Fruit fly (Drosophila melanogaster): ENCODE measurements around the gene CG15170.

Gene CG15170

dm6 chr2L:19014032-19014880, 24.2 kb upstream of the CG15170 start (continued):
- TF ChIP-seq fkh (GFP tag; optimal IDR thresholded peaks at IDR 0.05): peak; percentile 23
- no peak for TF ChIP-seq Sox15 (GFP tag; optimal IDR thresholded peaks at IDR 0.05)
- TF ChIP-seq Lpt (GFP tag; optimal IDR thresholded peaks at IDR 0.05): no peak
- TF ChIP-seq CG31627 (GFP tag; optimal IDR thresholded peaks at IDR 0.05): no peak
- peak; percentile 19 for TF ChIP-seq pdm3 (GFP tag; optimal IDR thresholded peaks at IDR 0.05)
- no peak for TF ChIP-seq Sox14 (GFP tag; optimal IDR thresholded peaks at IDR 0.05)
- peak; percentile 23 for TF ChIP-seq fd59A (GFP tag; optimal IDR thresholded peaks at IDR 0.05)
- TF ChIP-seq CG3919 (GFP tag; optimal IDR thresholded peaks at IDR 0.05): peak; percentile 30
- peak; percentile 27 for TF ChIP-seq Sox102F (GFP tag; optimal IDR thresholded peaks at IDR 0.05)
- TF ChIP-seq CG6854 (GFP tag; optimal IDR thresholded peaks at IDR 0.05): no peak
- TF ChIP-seq vri (GFP tag; optimal IDR thresholded peaks at IDR 0.05): no peak
- TF ChIP-seq Eip75B (GFP tag; optimal IDR thresholded peaks at IDR 0.05): peak; percentile 14
- no peak for TF ChIP-seq Ets21C (GFP tag; optimal IDR thresholded peaks at IDR 0.05)
- peak; percentile 38 for TF ChIP-seq achi (GFP tag; optimal IDR thresholded peaks at IDR 0.05)
- peak; percentile 55 to 66 for TF ChIP-seq ss (GFP tag; optimal IDR thresholded peaks at IDR 0.05)
- peak in 1 of 2 experiments; percentile 35 for TF ChIP-seq salr (GFP tag; optimal IDR thresholded peaks at IDR 0.05)
- TF ChIP-seq net (GFP tag; optimal IDR thresholded peaks at IDR 0.05): no peak
- TF ChIP-seq CG6276 (GFP tag; optimal IDR thresholded peaks at IDR 0.05): peak; percentile 39
- TF ChIP-seq Ets96B (tag; optimal IDR thresholded peaks at IDR 0.05): peak; percentile 62
- no peak for TF ChIP-seq CG1621 (tag; optimal IDR thresholded peaks at IDR 0.05)
- peak; percentile 19 for TF ChIP-seq CG34406 (GFP tag; optimal IDR thresholded peaks at IDR 0.05)
- TF ChIP-seq Eip93F (GFP tag; optimal IDR thresholded peaks at IDR 0.05): no peak
- no peak for TF ChIP-seq fd85E (GFP tag; optimal IDR thresholded peaks at IDR 0.05)
- peak; percentile 28 for TF ChIP-seq CG11762 (GFP tag; optimal IDR thresholded peaks at IDR 0.05; ENCODE audit: insufficient read depth)
- peak; percentile 22 for TF ChIP-seq lz (GFP tag; optimal IDR thresholded peaks at IDR 0.05)
- no peak for TF ChIP-seq CG11294 (GFP tag; IDR thresholded peaks at IDR 0.05)
- no peak for TF ChIP-seq CG11902 (GFP tag; optimal IDR thresholded peaks at IDR 0.05)
- peak; percentile 58 for TF ChIP-seq CG32006 (GFP tag; optimal IDR thresholded peaks at IDR 0.05)
- no peak for TF ChIP-seq Gug (GFP tag; IDR thresholded peaks at IDR 0.05)
- no peak for TF ChIP-seq Blimp-1 (GFP tag; optimal IDR thresholded peaks at IDR 0.05)

dm6 chr2L:19012776-19013328, 22.8 kb upstream of the CG15170 start:
- TF ChIP-seq Hr4 (GFP tag; optimal IDR thresholded peaks at IDR 0.05) (no peak), svp (GFP tag) (peak; percentile 9)

DNA sequence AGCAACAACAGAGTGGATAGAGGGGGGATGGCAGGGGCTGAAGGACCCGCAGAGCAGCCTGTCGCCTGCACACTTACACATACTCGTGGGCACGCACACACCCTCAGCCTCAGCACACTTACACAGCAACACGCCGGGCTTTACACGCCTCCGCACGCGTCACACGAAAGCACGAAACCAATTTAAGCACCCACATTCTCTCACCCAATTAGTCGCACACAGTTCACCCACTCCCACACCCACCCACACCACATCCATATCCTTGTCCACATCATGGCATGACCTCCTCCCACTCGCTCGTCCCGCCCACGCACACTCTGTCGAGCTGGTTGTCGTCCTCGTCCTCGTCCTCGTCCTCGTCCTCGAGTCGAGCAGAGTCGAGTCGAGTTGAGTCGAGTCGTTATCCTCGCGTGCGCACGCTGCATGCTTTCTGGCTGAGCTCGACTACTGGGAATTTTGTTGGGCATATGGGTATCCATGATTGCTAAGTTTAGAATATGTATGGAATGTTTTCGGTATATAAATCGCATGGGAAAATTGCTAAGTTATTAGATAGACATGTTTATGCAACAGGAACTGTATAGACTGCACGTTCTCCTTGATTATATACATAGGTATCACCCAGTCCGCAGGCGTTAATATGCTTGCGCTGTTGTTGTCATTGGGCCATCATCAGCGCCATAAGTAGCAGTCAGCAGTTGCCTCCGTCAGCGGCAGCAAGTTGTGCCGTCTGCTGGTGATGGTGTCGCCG, 22.0 kb upstream of the CG15170 start:
- TF ChIP-seq CG4318 (GFP tag; optimal IDR thresholded peaks at IDR 0.05) (no peak), vri (GFP tag; optimal IDR thresholded peaks at IDR 0.05) (peak; percentile 54), topi (GFP tag; optimal IDR thresholded peaks at IDR 0.05) (peak; percentile 69), CG10631 (GFP tag; optimal IDR thresholded peaks at IDR 0.05) (peak; percentile 73), CG34406 (GFP tag; optimal IDR thresholded peaks at IDR 0.05) (peak; percentile 60), CG8119 (GFP tag; IDR thresholded peaks at IDR 0.05) (peak; percentile 70), Eip93F (GFP tag; optimal IDR thresholded peaks at IDR 0.05) (no peak), Hr39 (GFP tag; optimal IDR thresholded peaks at IDR 0.05) (peak; percentile 80), Sox14 (GFP tag; optimal IDR thresholded peaks at IDR 0.05) (peak; percentile 75), CG8319 (GFP tag; optimal IDR thresholded peaks at IDR 0.05) (peak; percentile 51), Lpt (GFP tag; optimal IDR thresholded peaks at IDR 0.05) (peak; percentile 8), Hr4 (GFP tag; optimal IDR thresholded peaks at IDR 0.05) (peak; percentile 75), CG6163 (GFP tag; IDR thresholded peaks at IDR 0.05) (peak; percentile 80), Ets21C (GFP tag; optimal IDR thresholded peaks at IDR 0.05) (peak; percentile 61), CG1621 (tag; optimal IDR thresholded peaks at IDR 0.05) (peak; percentile 72), CG10669 (GFP tag; optimal IDR thresholded peaks at IDR 0.05) (peak; percentile 77), dac (GFP tag; optimal IDR thresholded peaks at IDR 0.05) (no peak), acj6 (GFP tag; optimal IDR thresholded peaks at IDR 0.05) (peak; percentile 70), ss (GFP tag; optimal IDR thresholded peaks at IDR 0.05) (peak; percentile 44 to 72), pdm3 (GFP tag; optimal IDR thresholded peaks at IDR 0.05) (peak; percentile 72), eg (GFP tag; IDR thresholded peaks at IDR 0.05) (peak; percentile 78), esn (GFP tag; optimal IDR thresholded peaks at IDR 0.05) (peak; percentile 77)

Data from whole organism, prepupa.